Worm (Caenorhabditis elegans): ENCODE data around the gene T24A6.20.

Gene T24A6.20

ce11 chrV:3509878-3510277 is 43.1 kb upstream of the T24A6.20 start, which contains the start of gene str-228:
Gene str-228 (plus strand): TSS chrV:3510178.
- TF ChIP-seq snpc-4 (tag; optimal IDR thresholded peaks at IDR 0.05) (no peak), F16B12.6 (tag; optimal IDR thresholded peaks at IDR 0.05) (no peak), irx-1 (tag; optimal IDR thresholded peaks at IDR 0.05) (no peak), ceh-90 (tag; optimal IDR thresholded peaks at IDR 0.05) (no peak), elt-2 (tag; optimal IDR thresholded peaks at IDR 0.05) (no peak), rnt-1 (tag; optimal IDR thresholded peaks at IDR 0.05) (no peak), C34B4.2 (tag; optimal IDR thresholded peaks at IDR 0.05) (no peak), ztf-4 (tag; optimal IDR thresholded peaks at IDR 0.05) (no peak), ceh-88 (GFP tag; IDR thresholded peaks at IDR 0.05) (no peak), zip-4 (GFP tag; optimal IDR thresholded peaks at IDR 0.05) (no peak), efl-3 (GFP tag; optimal IDR thresholded peaks at IDR 0.05) (no peak), lsy-2 (tag; optimal IDR thresholded peaks at IDR 0.05) (no peak)

ce11 chrV:3512381-3512780 is 40.6 kb upstream of the T24A6.20 start, which contains the start of gene str-226:
Gene str-226 (plus strand): TSS chrV:3512681.
- TF ChIP-seq tlp-1 (tag; optimal IDR thresholded peaks at IDR 0.05) = no peak
- no peak for TF ChIP-seq zip-4 (GFP tag; optimal IDR thresholded peaks at IDR 0.05)
- no peak for TF ChIP-seq efl-1 (optimal IDR thresholded peaks at IDR 0.05)
- TF ChIP-seq efl-1 (GFP tag; optimal IDR thresholded peaks at IDR 0.05 in 1 of 2) = no peak
- TF ChIP-seq nhr-84 (tag; optimal IDR thresholded peaks at IDR 0.05) = no peak
- no peak for TF ChIP-seq fos-1 (tag; optimal IDR thresholded peaks at IDR 0.05)
- TF ChIP-seq swsn-7 (tag; optimal IDR thresholded peaks at IDR 0.05) = no peak
- TF ChIP-seq xbp-1 (tag; optimal IDR thresholded peaks at IDR 0.05) = no peak
- no peak for TF ChIP-seq nhr-237 (tag; optimal IDR thresholded peaks at IDR 0.05)
- no peak for TF ChIP-seq dsc-1 (tag; optimal IDR thresholded peaks at IDR 0.05)
- TF ChIP-seq ceh-82 (tag; optimal IDR thresholded peaks at IDR 0.05) = no peak
- no peak for TF ChIP-seq efl-3 (GFP tag; optimal IDR thresholded peaks at IDR 0.05)
- TF ChIP-seq F16B12.6 (tag; optimal IDR thresholded peaks at IDR 0.05) = no peak
- no peak for TF ChIP-seq egl-27 (tag; optimal IDR thresholded peaks at IDR 0.05)
- TF ChIP-seq nhr-12 (tag; optimal IDR thresholded peaks at IDR 0.05) = no peak
- TF ChIP-seq Y116A8C.19 (tag; optimal IDR thresholded peaks at IDR 0.05; ENCODE audit: borderline replicate concordance) = no peak
- no peak for TF ChIP-seq dpl-1 (GFP tag; optimal IDR thresholded peaks at IDR 0.05)
- no peak for TF ChIP-seq lin-35 (GFP tag; optimal IDR thresholded peaks at IDR 0.05)

- TF ChIP-seq xbp-1 (tag; optimal IDR thresholded peaks at IDR 0.05) (no peak), grh-1 (GFP tag; IDR thresholded peaks at IDR 0.05) (no peak), sup-37 (GFP tag; optimal IDR thresholded peaks at IDR 0.05) (no peak), nhr-19 (GFP tag; conservative IDR thresholded peaks at IDR 0.05) (no peak), egl-13 (tag; optimal IDR thresholded peaks at IDR 0.05) (no peak), efl-1 (optimal IDR thresholded peaks at IDR 0.05) (no peak), efl-1 (GFP tag; optimal IDR thresholded peaks at IDR 0.05 in 1 of 2) (no peak), nhr-20 (tag; optimal IDR thresholded peaks at IDR 0.05) (no peak), blmp-1 (tag; optimal IDR thresholded peaks at IDR 0.05) (no peak), snu-23 (GFP tag; optimal IDR thresholded peaks at IDR 0.05) (no peak)
Observed at ce11 chrV:3517889-3518288, 35.0 kb upstream of the T24A6.20 start, which contains the start of gene str-227. Gene str-227 (plus strand): TSS chrV:3518189.

- TF ChIP-seq elt-2 (tag; optimal IDR thresholded peaks at IDR 0.05) = peak; percentile 37
- TF ChIP-seq zag-1 (tag; optimal IDR thresholded peaks at IDR 0.05) = no peak
Observed at ce11 chrV:3523262-3523661, 29.7 kb upstream of the T24A6.20 start, which contains the start of gene irg-1. Gene irg-1 (plus strand): TSS chrV:3523587.

- no peak for TF ChIP-seq lin-13 (GFP tag; optimal IDR thresholded peaks at IDR 0.05)
Observed at ce11 chrV:3524970-3525369, 28.0 kb upstream of the T24A6.20 start, which contains the start of gene T24A6.7. Gene T24A6.7 (plus strand): TSS chrV:3525270.

All from whole organism, L1 larva.